Fruit fly (Drosophila melanogaster): ENCODE data around the gene step.

- no peak for TF ChIP-seq Crg-1 (GFP tag; optimal IDR thresholded peaks at IDR 0.05)
- TF ChIP-seq CG5204 (GFP tag; optimal IDR thresholded peaks at IDR 0.05), result no peak
- TF ChIP-seq Clk (GFP tag; optimal IDR thresholded peaks at IDR 0.05), result no peak
- TF ChIP-seq CG1620 (GFP tag; optimal IDR thresholded peaks at IDR 0.05), result no peak
- TF ChIP-seq cic (GFP tag; optimal IDR thresholded peaks at IDR 0.05), result no peak
- TF ChIP-seq CG7045 (GFP tag; optimal IDR thresholded peaks at IDR 0.05), result no peak
- no peak for TF ChIP-seq Mnt (GFP tag; optimal IDR thresholded peaks at IDR 0.05)
- TF ChIP-seq toe (GFP tag; optimal IDR thresholded peaks at IDR 0.05), result no peak
- no peak for TF ChIP-seq CG11617 (GFP tag; optimal IDR thresholded peaks at IDR 0.05)
- no peak for TF ChIP-seq tj (GFP tag; optimal IDR thresholded peaks at IDR 0.05)
- no peak for TF ChIP-seq ovo (GFP tag; optimal IDR thresholded peaks at IDR 0.05)
These were observed 35.6 kb upstream of the step start for dm6 chr2L:21792831-21793230.

Measured in whole organism, adult.